Worm (Caenorhabditis elegans) whole organism, L1 larva: ENCODE measurements around the gene F10E7.11.

Source experiments
- aha-1 ChIP-seq: fragments of 150-350 bp; optimal IDR thresholded peaks from 2 replicates; lab custom pipeline; 2014; ENCODE audit warnings: missing biosample characterization, missing genetic modification characterization
- aly-2 ChIP-seq: fragments of 150-350 bp; optimal IDR thresholded peaks from 2 replicates; lab custom pipeline; 2014; ENCODE audit warnings: missing biosample characterization, missing genetic modification characterization
- blmp-1 ChIP-seq: fragments of 150-350 bp; optimal IDR thresholded peaks from 2 replicates; lab custom pipeline; 2014; ENCODE audit warnings: missing biosample characterization, missing genetic modification characterization
- ceh-82 ChIP-seq, 3 experiments: fragments of 150-350 bp in 1 of 3; sonication (generic microtip) in 2 of 3; optimal IDR thresholded peaks; 2 replicates each; lab custom pipeline; 2014 to 2017; ENCODE audit warnings: missing biosample characterization in 3 of 3, missing genetic modification characterization in 3 of 3
- dsc-1 ChIP-seq: sonication (generic microtip); optimal IDR thresholded peaks from 2 replicates; lab custom pipeline; 2016; ENCODE audit warnings: mild to moderate bottlenecking, missing genetic modification characterization, missing compliant biosample characterization
- lin-35 ChIP-seq, 2 experiments: fragments of 150-350 bp; optimal IDR thresholded peaks; 2 replicates each; lab custom pipeline; 2014; ENCODE audit warnings: missing biosample characterization in 2 of 2, missing genetic modification characterization in 2 of 2, missing genetic modification reagents in 2 of 2
- mab-9 ChIP-seq: fragments of 200-800 bp; sonication (Bioruptor generic); IDR thresholded peaks from 2 replicates; pipeline ENCODE4 v1.3.6; 2022; ENCODE audit warnings: missing genetic modification reagents, missing genetic modification characterization, missing compliant biosample characterization
- mdl-1 ChIP-seq, 2 experiments: fragments of 150-350 bp; optimal IDR thresholded peaks; 2 replicates each; lab custom pipeline; 2014 to 2017; ENCODE audit warnings: missing biosample characterization in 2 of 2, missing genetic modification characterization in 2 of 2, inconsistent platforms in 1 of 2
- nhr-85 ChIP-seq: sonication (generic microtip); peaks from one replicate; lab custom pipeline; 2016; ENCODE audit warnings: missing genetic modification characterization, inconsistent platforms, missing compliant biosample characterization
- snpc-4 ChIP-seq: fragments of 150-350 bp; optimal IDR thresholded peaks from 2 replicates; lab custom pipeline; 2014; ENCODE audit warnings: missing biosample characterization, missing genetic modification characterization
- swsn-7 ChIP-seq: sonication (generic microtip); optimal IDR thresholded peaks from 2 replicates; lab custom pipeline; 2016; ENCODE audit warnings: missing genetic modification characterization, missing compliant biosample characterization
- tbx-2 ChIP-seq: sonication (generic microtip); optimal IDR thresholded peaks from 2 replicates; lab custom pipeline; 2016; ENCODE audit warnings: missing genetic modification characterization, missing compliant biosample characterization

DNA sequence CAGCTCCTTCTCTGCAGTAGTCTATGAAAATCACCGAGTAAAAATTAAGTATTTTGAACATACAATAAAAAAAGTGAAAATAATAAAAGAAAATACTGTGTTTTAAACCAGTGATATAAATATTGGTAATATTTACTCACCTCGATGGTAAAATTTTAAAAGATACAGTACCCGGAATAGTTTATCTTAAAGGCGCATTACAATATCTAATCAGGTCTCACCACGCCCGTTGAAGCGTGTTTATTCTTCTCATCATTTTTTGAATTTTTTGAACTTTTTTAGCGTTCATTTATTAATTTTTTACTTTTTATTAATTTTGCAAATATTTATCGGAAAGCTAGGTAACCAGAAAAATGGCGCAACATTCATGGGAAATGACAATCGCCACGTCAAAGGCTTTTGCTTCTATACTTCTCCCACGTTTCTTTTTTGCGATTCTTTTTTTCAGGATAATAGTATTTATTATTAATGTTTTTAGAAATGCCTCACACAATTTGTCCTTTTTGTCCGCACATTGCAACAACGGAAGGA, 865 bp downstream of the F10E7.11 start, which contains the start of gene F10E7.2:
- TF ChIP-seq blmp-1 (tag; lab: Kevin White, UChicago) (no peak), aha-1 (tag; lab: Kevin White, UChicago) (no peak), dsc-1 (tag; lab: Kevin White, UChicago) (no peak), snpc-4 (tag; lab: Kevin White, UChicago) (no peak), tbx-2 (tag; lab: Kevin White, UChicago) (no peak), aly-2 (tag; lab: Kevin White, UChicago) (no peak), mdl-1 (tag; optimal IDR thresholded peaks at IDR 0.05; lab: Kevin White, UChicago) (no peak), mab-9 (GFP tag; lab: Robert Waterston, UW) (no peak), ceh-82 (tag; optimal IDR thresholded peaks at IDR 0.05; lab: Kevin White, UChicago) (no peak), nhr-85 (tag; lab: Kevin White, UChicago) (no peak), swsn-7 (tag; lab: Kevin White, UChicago) (no peak), lin-35 (GFP tag; optimal IDR thresholded peaks at IDR 0.05; lab: Kevin White, UChicago) (no peak)
